Worm (Caenorhabditis elegans) whole organism, midembryonic: ENCODE data around the gene his-70.

ENCODE experiments used
- T22C8.4 ChIP-seq: fragments of 200-800 bp; sonication (Bioruptor generic); IDR thresholded peaks from 2 replicates; pipeline ENCODE4 v1.3.6; 2022; ENCODE audit warnings: missing genetic modification characterization, missing compliant biosample characterization
- tab-1 ChIP-seq: fragments of 200-800 bp; sonication (Bioruptor generic); IDR thresholded peaks from 2 replicates; pipeline ENCODE4 v1.3.6; 2022; ENCODE audit warnings: missing genetic modification characterization, missing compliant biosample characterization

- no peak for TF ChIP-seq T22C8.4
- TF ChIP-seq tab-1: no peak
Measured at ce11 chrIII:4098107-4098620, 38.2 kb upstream of the his-70 start, which contains the start of gene rei-1.
